Worm (Caenorhabditis elegans): Measurements from ENCODE around the gene znfx-1.

Gene znfx-1

DNA sequence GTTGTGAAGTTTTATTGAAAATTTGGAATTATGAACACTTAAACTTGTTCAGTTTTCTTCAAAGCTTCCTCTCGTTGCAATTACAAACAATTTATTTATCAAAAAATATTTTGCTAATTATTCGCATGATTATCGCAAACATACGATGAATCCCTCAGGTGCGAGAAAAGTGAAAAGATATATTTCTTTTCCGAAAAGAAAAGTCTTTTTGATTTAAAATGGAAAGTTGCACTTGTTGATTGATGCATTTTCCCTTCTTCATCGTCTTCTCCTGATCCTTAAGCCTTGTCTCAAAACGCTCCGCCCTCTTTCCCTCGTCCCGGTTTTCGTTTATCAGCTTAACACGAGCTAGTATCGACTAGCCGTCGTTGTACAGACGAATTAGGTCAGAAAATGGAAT lies 19.0 kb downstream of the znfx-1 start:
- TF ChIP-seq lin-13 (GFP tag; optimal IDR thresholded peaks at IDR 0.05) (no peak), nhr-21 (tag; optimal IDR thresholded peaks at IDR 0.05) (peak; percentile 7), blmp-1 (tag; optimal IDR thresholded peaks at IDR 0.05; ENCODE audit: insufficient read depth) (peak; percentile 93)

DNA sequence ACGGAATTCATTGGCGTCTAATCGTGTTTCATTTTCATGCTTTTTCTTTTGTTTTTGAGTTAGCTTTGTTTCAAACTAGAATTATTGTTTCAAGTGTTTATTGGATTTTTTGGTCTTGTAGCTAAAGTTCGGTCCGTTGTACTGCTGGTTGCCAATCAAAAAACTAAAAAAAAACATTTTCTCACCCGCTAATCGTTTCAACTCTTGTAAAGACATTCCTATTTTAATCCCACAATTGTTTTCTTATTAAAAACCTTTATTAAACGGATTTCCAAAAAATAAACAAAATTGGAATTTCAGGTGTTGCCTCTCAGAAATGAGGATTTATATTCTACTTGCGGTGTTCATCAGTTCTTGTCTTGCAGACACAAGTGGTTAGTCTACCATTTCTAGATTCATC lies 19.5 kb downstream of the znfx-1 start, which contains the start of gene T26C5.2:
Gene T26C5.2 (plus strand): TSS at position 301 of the 400 bp plus-strand sequence.
- TF ChIP-seq mbf-1 (tag; optimal IDR thresholded peaks at IDR 0.05) (no peak), lin-39 (tag; optimal IDR thresholded peaks at IDR 0.05) (no peak), nhr-21 (tag; optimal IDR thresholded peaks at IDR 0.05) (no peak), C34F6.9 (tag; optimal IDR thresholded peaks at IDR 0.05) (no peak), F13H6.1 (tag; optimal IDR thresholded peaks at IDR 0.05) (no peak), ztf-11 (tag; optimal IDR thresholded peaks at IDR 0.05) (no peak), fos-1 (tag; optimal IDR thresholded peaks at IDR 0.05) (no peak), elt-3 (tag; optimal IDR thresholded peaks at IDR 0.05) (no peak)

ce11 chrII:9233813-9234212 lies 20.4 kb downstream of the znfx-1 start:
- TF ChIP-seq nhr-11 (tag; optimal IDR thresholded peaks at IDR 0.05) (no peak), unc-39 (tag; optimal IDR thresholded peaks at IDR 0.05) (no peak), nhr-129 (tag; optimal IDR thresholded peaks at IDR 0.05) (no peak), nhr-12 (tag; optimal IDR thresholded peaks at IDR 0.05) (no peak), alr-1 (tag; optimal IDR thresholded peaks at IDR 0.05) (no peak), ztf-4 (tag; optimal IDR thresholded peaks at IDR 0.05) (no peak), egl-27 (tag; optimal IDR thresholded peaks at IDR 0.05) (no peak), nhr-6 (tag; optimal IDR thresholded peaks at IDR 0.05) (no peak), blmp-1 (tag; optimal IDR thresholded peaks at IDR 0.05; ENCODE audit: insufficient read depth) (no peak), crh-2 (tag; optimal IDR thresholded peaks at IDR 0.05) (no peak), sma-3 (GFP tag; optimal IDR thresholded peaks at IDR 0.05) (no peak)

DNA sequence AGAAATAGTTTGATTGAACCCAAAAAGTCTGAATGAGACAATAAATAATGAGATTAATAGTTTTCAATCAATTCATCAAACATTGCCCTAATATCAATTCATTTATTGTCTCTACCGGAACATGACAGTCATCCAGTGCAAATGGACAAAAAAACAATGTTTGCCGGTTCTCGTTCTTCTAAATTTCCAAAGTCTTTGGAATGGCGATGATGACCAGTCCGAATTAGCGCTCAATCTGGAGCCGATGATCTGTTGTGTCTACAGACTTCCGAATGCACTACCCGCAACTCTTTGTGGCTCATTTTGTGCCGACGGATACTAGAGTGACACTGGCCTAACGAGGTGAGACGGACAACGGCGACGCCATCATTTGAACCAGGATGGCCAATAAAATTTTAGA lies 22.8 kb downstream of the znfx-1 start, which contains the start of gene T26C5.3:
Gene T26C5.3 (plus strand): TSS at position 301 of the 400 bp plus-strand sequence.
- no peak for TF ChIP-seq elt-3 (tag; optimal IDR thresholded peaks at IDR 0.05)
- TF ChIP-seq peb-1 (tag; optimal IDR thresholded peaks at IDR 0.05) = no peak
- TF ChIP-seq sma-9 (GFP tag; optimal IDR thresholded peaks at IDR 0.05) = no peak
- TF ChIP-seq sma-9 (tag; optimal IDR thresholded peaks at IDR 0.05) = no peak
- TF ChIP-seq unc-39 (tag; optimal IDR thresholded peaks at IDR 0.05) = no peak
- TF ChIP-seq sma-3 (GFP tag; optimal IDR thresholded peaks at IDR 0.05) = no peak
- TF ChIP-seq gmeb-1 (tag; optimal IDR thresholded peaks at IDR 0.05) = no peak
- no peak for TF ChIP-seq nhr-12 (tag; optimal IDR thresholded peaks at IDR 0.05)
- TF ChIP-seq lin-39 (tag; optimal IDR thresholded peaks at IDR 0.05) = no peak
- no peak for TF ChIP-seq R02D3.7 (tag; optimal IDR thresholded peaks at IDR 0.05)
- no peak for TF ChIP-seq nhr-23 (tag; optimal IDR thresholded peaks at IDR 0.05)

ce11 chrII:9236972-9237371 lies 23.5 kb downstream of the znfx-1 start:
- TF ChIP-seq ztf-1 (GFP tag; conservative IDR thresholded peaks at IDR 0.05) = no peak
- TF ChIP-seq ztf-4 (tag; optimal IDR thresholded peaks at IDR 0.05) = no peak
- TF ChIP-seq C34F6.9 (tag; optimal IDR thresholded peaks at IDR 0.05) = no peak
- TF ChIP-seq blmp-1 (tag; optimal IDR thresholded peaks at IDR 0.05; ENCODE audit: insufficient read depth) = no peak
- no peak for TF ChIP-seq nhr-23 (tag; optimal IDR thresholded peaks at IDR 0.05)
- no peak for TF ChIP-seq peb-1 (tag; optimal IDR thresholded peaks at IDR 0.05)
- no peak for TF ChIP-seq fos-1 (tag; optimal IDR thresholded peaks at IDR 0.05)
- TF ChIP-seq unc-55 (GFP tag; optimal IDR thresholded peaks at IDR 0.05) = no peak
- no peak for TF ChIP-seq mbf-1 (tag; optimal IDR thresholded peaks at IDR 0.05)
- TF ChIP-seq snpc-4 (tag; optimal IDR thresholded peaks at IDR 0.05) = no peak
- TF ChIP-seq sem-4 (tag; optimal IDR thresholded peaks at IDR 0.05) = no peak
- TF ChIP-seq nhr-10 (tag; optimal IDR thresholded peaks at IDR 0.05) = no peak
- no peak for TF ChIP-seq ztf-11 (tag; optimal IDR thresholded peaks at IDR 0.05)

- TF ChIP-seq nhr-21 (tag; optimal IDR thresholded peaks at IDR 0.05) (no peak), sem-4 (tag; optimal IDR thresholded peaks at IDR 0.05) (no peak), ZK546.5 (tag; optimal IDR thresholded peaks at IDR 0.05) (no peak), ceh-82 (tag; optimal IDR thresholded peaks at IDR 0.05) (no peak), mbf-1 (tag; optimal IDR thresholded peaks at IDR 0.05) (no peak), ztf-4 (tag; optimal IDR thresholded peaks at IDR 0.05) (no peak), mdl-1 (tag; optimal IDR thresholded peaks at IDR 0.05) (no peak), nhr-237 (tag; optimal IDR thresholded peaks at IDR 0.05) (no peak), nhr-23 (tag; optimal IDR thresholded peaks at IDR 0.05) (no peak), mab-5 (tag; optimal IDR thresholded peaks at IDR 0.05) (no peak), alr-1 (tag; optimal IDR thresholded peaks at IDR 0.05) (no peak)
These were observed 24.3 kb downstream of the znfx-1 start for ce11 chrII:9237719-9238118.
